Fruit fly (Drosophila melanogaster): ENCODE measurements around the gene CG18478.

DNA sequence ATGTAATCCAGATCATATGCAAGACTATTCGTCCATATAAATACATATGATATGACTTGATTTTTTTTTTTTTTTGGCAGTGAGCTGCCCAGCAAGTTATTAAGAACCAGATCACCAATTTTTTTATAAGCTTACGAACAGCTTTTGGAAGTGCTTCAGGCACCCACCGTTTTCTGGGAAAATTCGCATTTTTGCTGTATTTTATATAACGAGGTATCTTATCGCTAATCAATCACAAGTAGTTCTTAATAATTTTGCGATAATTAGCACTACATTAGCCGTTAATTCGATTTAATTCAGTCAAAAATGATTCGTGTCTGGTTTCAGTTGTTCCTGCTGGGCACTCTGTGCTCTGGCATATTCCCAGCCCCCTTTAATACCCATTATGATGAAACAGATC lies 41.6 kb upstream of the CG18478 start, which contains the start of gene CG7631:
- TF ChIP-seq Blimp-1 (GFP tag; optimal IDR thresholded peaks at IDR 0.05) (no peak), Sox14 (GFP tag; optimal IDR thresholded peaks at IDR 0.05) (no peak), Ets21C (GFP tag; optimal IDR thresholded peaks at IDR 0.05) (no peak), CG6854 (GFP tag; optimal IDR thresholded peaks at IDR 0.05) (no peak), CG8319 (GFP tag; optimal IDR thresholded peaks at IDR 0.05) (no peak), CG6276 (GFP tag; optimal IDR thresholded peaks at IDR 0.05) (no peak), CG9139 (GFP tag; optimal IDR thresholded peaks at IDR 0.05) (no peak), dac (GFP tag; optimal IDR thresholded peaks at IDR 0.05) (no peak), cyc (GFP tag; optimal IDR thresholded peaks at IDR 0.05) (no peak), CG7368 (GFP tag; optimal IDR thresholded peaks at IDR 0.05) (no peak), CG8119 (GFP tag; IDR thresholded peaks at IDR 0.05) (no peak), acj6 (GFP tag; optimal IDR thresholded peaks at IDR 0.05) (no peak)
